Worm (Caenorhabditis elegans) whole organism, L1 larva: ENCODE results near the gene F54B11.4.
A peak's percentile ranks its signal among the peaks of the same experiment; 100 is the strongest.

ENCODE experiments used
- aly-2 ChIP-seq: fragments of 150-350 bp; optimal IDR thresholded peaks from 2 replicates; lab custom pipeline; 2014; ENCODE audit warnings: missing biosample characterization, missing genetic modification characterization
- blmp-1 ChIP-seq: fragments of 150-350 bp; optimal IDR thresholded peaks from 2 replicates; lab custom pipeline; 2014; ENCODE audit warnings: missing biosample characterization, missing genetic modification characterization
- ceh-63 ChIP-seq: fragments of 200-800 bp; sonication (Bioruptor generic); optimal IDR thresholded peaks from 2 replicates; lab custom pipeline; 2018; ENCODE audit warnings: mild to moderate bottlenecking, missing genetic modification characterization, missing compliant biosample characterization
- ceh-8 ChIP-seq: fragments of 200-800 bp; sonication (Bioruptor generic); optimal IDR thresholded peaks from 2 replicates; lab custom pipeline; 2018; ENCODE audit warnings: mild to moderate bottlenecking, missing genetic modification characterization, moderate library complexity, missing compliant biosample characterization
- ceh-82 ChIP-seq, 3 experiments: fragments of 150-350 bp in 1 of 3; sonication (generic microtip) in 2 of 3; optimal IDR thresholded peaks; 2 replicates each; lab custom pipeline; 2014 to 2017; ENCODE audit warnings: missing biosample characterization in 3 of 3, missing genetic modification characterization in 3 of 3
- ceh-88 ChIP-seq: fragments of 200-800 bp; sonication (Bioruptor generic); IDR thresholded peaks from 2 replicates; pipeline ENCODE4 v1.3.6; 2022; ENCODE audit warnings: missing genetic modification characterization, missing compliant biosample characterization
- ceh-90 ChIP-seq: sonication (generic microtip); optimal IDR thresholded peaks from 2 replicates; lab custom pipeline; 2016; ENCODE audit warnings: missing genetic modification characterization, missing compliant biosample characterization
- dsc-1 ChIP-seq: sonication (generic microtip); optimal IDR thresholded peaks from 2 replicates; lab custom pipeline; 2016; ENCODE audit warnings: mild to moderate bottlenecking, missing genetic modification characterization, missing compliant biosample characterization
- efl-1 ChIP-seq, 4 experiments: fragments of 150-350 bp; optimal IDR thresholded peaks in 3 of 4; peaks in 1 of 4; 1 replicate in 1 of 4; 2 replicates in 3 of 4; lab custom pipeline; 2014; ENCODE audit warnings: missing biosample characterization in 2 of 4, missing genetic modification characterization in 2 of 4, missing genetic modification reagents in 2 of 4
- fkh-10 ChIP-seq: sonication (generic microtip); optimal IDR thresholded peaks from 2 replicates; lab custom pipeline; 2017; ENCODE audit warnings: missing biosample characterization, missing genetic modification reagents, missing genetic modification characterization
- fos-1 ChIP-seq: fragments of 150-350 bp; optimal IDR thresholded peaks from 2 replicates; lab custom pipeline; 2014; ENCODE audit warnings: missing biosample characterization, missing genetic modification characterization
- hlh-4 ChIP-seq: sonication (generic microtip); optimal IDR thresholded peaks from 2 replicates; lab custom pipeline; 2016; ENCODE audit warnings: mild to moderate bottlenecking, missing genetic modification characterization, missing compliant biosample characterization
- hpl-2 ChIP-seq: fragments of 150-350 bp; optimal IDR thresholded peaks from 2 replicates; lab custom pipeline; 2014; ENCODE audit warnings: missing biosample characterization, missing genetic modification reagents, missing genetic modification characterization
- jun-1 ChIP-seq: fragments of 150-350 bp; optimal IDR thresholded peaks from 2 replicates; lab custom pipeline; 2014; ENCODE audit warnings: missing biosample characterization, missing genetic modification reagents, missing genetic modification characterization
- lin-13 ChIP-seq: fragments of 150-350 bp; optimal IDR thresholded peaks from 2 replicates; lab custom pipeline; 2014; ENCODE audit warnings: missing biosample characterization, missing genetic modification reagents, missing genetic modification characterization
- lin-14 ChIP-seq: fragments of 200-800 bp; sonication (Bioruptor generic); optimal IDR thresholded peaks from 2 replicates; lab custom pipeline; 2018; ENCODE audit warnings: mild to moderate bottlenecking, missing genetic modification characterization, moderate library complexity, missing compliant biosample characterization
- lsy-2 ChIP-seq, 2 experiments: fragments of 150-350 bp; optimal IDR thresholded peaks; 2 replicates each; lab custom pipeline; 2014; ENCODE audit warnings: missing biosample characterization in 2 of 2, missing genetic modification characterization in 2 of 2
- nhr-19 ChIP-seq: fragments of 200-800 bp; sonication (Bioruptor generic); conservative IDR thresholded peaks from 2 replicates; pipeline ENCODE4 v1.3.6; 2022; ENCODE audit warnings: missing genetic modification characterization, missing compliant biosample characterization
- nhr-20 ChIP-seq: sonication (generic microtip); optimal IDR thresholded peaks from 2 replicates; lab custom pipeline; 2016; ENCODE audit warnings: mild to moderate bottlenecking, missing genetic modification characterization, missing compliant biosample characterization
- nhr-71 ChIP-seq: sonication (generic microtip); optimal IDR thresholded peaks from 2 replicates; lab custom pipeline; 2016; ENCODE audit warnings: mild to moderate bottlenecking, missing genetic modification characterization, moderate library complexity, missing compliant biosample characterization
- nhr-85 ChIP-seq: sonication (generic microtip); peaks from one replicate; lab custom pipeline; 2016; ENCODE audit warnings: missing genetic modification characterization, inconsistent platforms, missing compliant biosample characterization
- rnt-1 ChIP-seq: sonication (generic microtip); optimal IDR thresholded peaks from 2 replicates; lab custom pipeline; 2016; ENCODE audit warnings: mild to moderate bottlenecking, missing genetic modification characterization, moderate library complexity, missing compliant biosample characterization
- snpc-4 ChIP-seq: fragments of 150-350 bp; optimal IDR thresholded peaks from 2 replicates; lab custom pipeline; 2014; ENCODE audit warnings: missing biosample characterization, missing genetic modification characterization
- snu-23 ChIP-seq: sonication (generic microtip); optimal IDR thresholded peaks from 2 replicates; lab custom pipeline; 2016; ENCODE audit warnings: missing genetic modification characterization, missing compliant biosample characterization
- swsn-7 ChIP-seq: sonication (generic microtip); optimal IDR thresholded peaks from 2 replicates; lab custom pipeline; 2016; ENCODE audit warnings: missing genetic modification characterization, missing compliant biosample characterization
- tbx-2 ChIP-seq: sonication (generic microtip); optimal IDR thresholded peaks from 2 replicates; lab custom pipeline; 2016; ENCODE audit warnings: missing genetic modification characterization, missing compliant biosample characterization
- unc-130 ChIP-seq: fragments of 150-350 bp; optimal IDR thresholded peaks from 2 replicates; lab custom pipeline; 2017; ENCODE audit warnings: missing biosample characterization, missing genetic modification characterization, inconsistent platforms
- unc-30 ChIP-seq: sonication (generic microtip); optimal IDR thresholded peaks from 2 replicates; lab custom pipeline; 2017; ENCODE audit warnings: missing biosample characterization, missing genetic modification characterization
- unc-62 ChIP-seq: fragments of 150-350 bp; optimal IDR thresholded peaks from 2 replicates; lab custom pipeline; 2014; ENCODE audit warnings: missing biosample characterization, missing genetic modification reagents, missing genetic modification characterization
- vab-15 ChIP-seq: sonication (generic microtip); optimal IDR thresholded peaks from 2 replicates; lab custom pipeline; 2017; ENCODE audit warnings: missing genotype, mild to moderate bottlenecking, missing genetic modification characterization, missing compliant biosample characterization
- xbp-1 ChIP-seq: sonication (generic microtip); optimal IDR thresholded peaks from 2 replicates; lab custom pipeline; 2016; ENCODE audit warnings: missing genetic modification characterization, missing compliant biosample characterization
- zip-4 ChIP-seq: fragments of 200-800 bp; sonication (Bioruptor generic); optimal IDR thresholded peaks from 2 replicates; lab custom pipeline; 2018; ENCODE audit warnings: mild to moderate bottlenecking, missing genetic modification characterization, moderate library complexity, missing compliant biosample characterization

Gene F54B11.4

ce11 chrX:13615181-13615580 lies 22.7 kb downstream of the F54B11.4 start:
- TF ChIP-seq dsc-1 (tag; lab: Kevin White, UChicago) (peak; percentile 4), ceh-63 (GFP tag; lab: Kevin White, UChicago) (peak; percentile 76), unc-62 (GFP tag; lab: Kevin White, UChicago) (no peak), ceh-82 (tag; optimal IDR thresholded peaks at IDR 0.05; lab: Kevin White, UChicago) (no peak), nhr-85 (tag; lab: Kevin White, UChicago) (no peak), lin-14 (peak; percentile 27), blmp-1 (tag; lab: Kevin White, UChicago) (no peak), unc-30 (tag; lab: Kevin White, UChicago) (no peak)

DNA sequence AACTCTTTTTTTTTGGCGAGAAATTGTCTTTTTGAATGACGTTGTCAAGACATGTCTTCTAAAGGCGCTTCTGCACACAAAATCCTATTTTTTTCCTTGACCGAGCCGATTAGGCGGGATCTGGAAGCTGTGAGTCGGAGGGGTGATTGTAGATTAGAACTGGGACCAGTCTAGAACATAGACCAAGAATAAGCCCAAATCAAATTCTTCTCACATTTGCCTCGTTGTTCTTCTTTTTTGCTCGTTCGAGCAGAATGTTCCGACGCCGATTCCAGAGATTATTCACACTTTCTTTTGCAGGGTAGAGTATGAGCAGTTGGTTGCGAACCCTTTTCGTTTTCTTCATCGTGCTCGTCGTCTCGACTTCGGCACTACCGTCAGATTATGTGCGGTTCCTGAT lies 26.1 kb downstream of the F54B11.4 start, which contains the start of gene nlp-53:
nlp-53 (plus strand) TSS at position 301 of the 400 bp plus-strand sequence.
- TF ChIP-seq hlh-4 (tag; lab: Kevin White, UChicago) = no peak
- TF ChIP-seq nhr-85 (tag; lab: Kevin White, UChicago) = peak; percentile 36
- TF ChIP-seq, all 84 proteins: peak for 1

DNA sequence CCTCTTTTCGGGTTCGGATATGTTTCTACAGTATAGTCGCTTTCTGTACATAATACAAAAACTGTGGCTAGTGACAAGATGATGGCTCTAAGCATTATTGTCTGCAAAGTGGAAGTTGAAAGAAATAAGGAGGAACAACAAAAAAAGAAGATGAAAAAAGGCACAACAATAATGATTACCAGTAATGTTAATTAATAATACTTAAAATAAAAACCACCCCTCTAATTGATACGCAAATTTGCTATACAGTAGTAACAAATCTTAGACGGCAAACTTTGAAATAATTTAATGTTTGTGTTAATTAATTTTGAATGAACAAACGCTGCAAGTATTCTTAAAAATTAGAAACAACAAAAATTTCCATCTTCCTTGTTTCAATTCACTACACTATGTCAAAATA lies 29.2 kb downstream of the F54B11.4 start, which contains the start of gene Y12A6A.1:
Y12A6A.1 (minus strand) TSS at position 101 of the 400 bp plus-strand sequence.
- TF ChIP-seq hlh-4 (tag; lab: Kevin White, UChicago) (no peak), xbp-1 (tag; lab: Kevin White, UChicago) (no peak), efl-1 (optimal IDR thresholded peaks at IDR 0.05; lab: Kevin White, UChicago) (no peak), efl-1 (GFP tag; optimal IDR thresholded peaks at IDR 0.05 in 1 of 2; lab: Kevin White, UChicago) (peak in 1 of 2 experiments; percentile 19), rnt-1 (tag; lab: Kevin White, UChicago) (no peak)

DNA sequence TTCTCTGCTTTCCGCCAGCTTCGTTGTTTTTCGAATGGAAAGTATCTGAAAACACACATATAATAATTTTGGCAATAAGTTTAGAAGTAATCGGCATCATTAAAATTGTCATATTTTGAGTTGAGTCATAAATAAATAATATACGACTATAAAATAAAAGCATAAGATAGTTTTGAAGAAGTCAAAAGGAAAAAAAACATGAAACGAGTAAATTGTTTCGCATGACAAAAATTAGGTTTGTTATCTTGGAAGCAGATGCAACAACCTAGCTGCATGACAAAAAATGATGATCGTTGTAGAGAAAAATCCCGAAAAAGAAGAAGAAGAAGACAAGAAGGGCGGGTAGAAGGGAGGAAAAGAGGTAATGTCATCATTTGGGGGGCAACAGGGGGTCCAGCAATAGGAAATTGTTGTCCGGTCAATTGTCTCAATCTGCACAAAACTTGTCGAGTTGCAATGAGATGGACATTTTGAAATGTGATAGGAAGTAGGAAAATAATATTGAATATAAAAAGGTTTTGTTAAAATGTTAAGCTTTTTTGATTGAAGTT lies 38.7 kb downstream of the F54B11.4 start, which contains the start of gene nlg-1:
nlg-1 (minus strand) TSS at position 51 of the 551 bp plus-strand sequence.
- TF ChIP-seq nhr-20 (tag; lab: Kevin White, UChicago) = no peak
- peak; percentile 78 for TF ChIP-seq fkh-10 (GFP tag; lab: Kevin White, UChicago)
- TF ChIP-seq lin-14 = peak; percentile 74

DNA sequence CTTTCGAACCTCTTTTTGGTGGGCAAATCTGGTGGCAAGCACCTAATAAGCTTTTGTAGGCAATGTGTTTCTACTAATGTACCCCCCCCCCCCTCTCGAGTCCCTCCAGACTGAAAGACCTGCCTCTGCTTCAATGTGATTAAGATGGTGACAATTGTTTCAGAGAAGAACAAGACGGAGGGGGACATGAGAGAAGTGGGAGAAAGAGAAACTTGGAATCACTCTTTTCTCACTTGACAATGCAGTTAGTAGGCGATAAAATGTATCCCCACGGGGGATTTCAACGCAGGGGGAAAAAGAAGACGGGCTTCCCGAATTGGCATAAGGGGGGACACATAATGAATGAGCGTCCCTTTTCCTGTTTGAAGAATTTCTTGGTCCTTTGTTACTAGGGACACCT lies 39.8 kb downstream of the F54B11.4 start:
- no peak for TF ChIP-seq jun-1 (tag; lab: Kevin White, UChicago)
- TF ChIP-seq fos-1 (tag; lab: Kevin White, UChicago) = no peak
- no peak for TF ChIP-seq ceh-90
- TF ChIP-seq ceh-8 (GFP tag; lab: Kevin White, UChicago) = peak; percentile 20
- peak; percentile 59 for TF ChIP-seq lin-14
- peak; percentile 17 for TF ChIP-seq nhr-71 (tag; lab: Kevin White, UChicago)
- TF ChIP-seq, all 84 proteins: peak for 3

- TF ChIP-seq zip-4 = no peak
- TF ChIP-seq snpc-4 = peak; percentile 82
- TF ChIP-seq, all 84 proteins: peak for 1
Measured at ce11 chrX:13633032-13633431, 40.6 kb downstream of the F54B11.4 start.

- TF ChIP-seq lin-13 (GFP tag; lab: Kevin White, UChicago) = no peak
- no peak for TF ChIP-seq ceh-88 (GFP tag; lab: Robert Waterston, UW)
- TF ChIP-seq zip-4 = no peak
- TF ChIP-seq swsn-7 = no peak
- no peak for TF ChIP-seq hpl-2 (GFP tag; lab: Kevin White, UChicago)
- peak; percentile 56 for TF ChIP-seq rnt-1 (tag; lab: Kevin White, UChicago)
- TF ChIP-seq nhr-19 = peak; percentile 33; the same call in 1 of the 2 replicates
- no peak for TF ChIP-seq snpc-4
- peak; percentile 52 for TF ChIP-seq nhr-71 (tag; lab: Kevin White, UChicago)
- no peak for TF ChIP-seq unc-130 (tag; lab: Kevin White, UChicago)
- no peak for TF ChIP-seq tbx-2 (tag; lab: Kevin White, UChicago)
- peak; percentile 13 for TF ChIP-seq snu-23 (GFP tag; lab: Kevin White, UChicago)
- no peak for TF ChIP-seq aly-2 (tag; lab: Kevin White, UChicago)
- TF ChIP-seq lin-14 = peak; percentile 61
- TF ChIP-seq fkh-10 (GFP tag; lab: Kevin White, UChicago) = peak; percentile 65
- TF ChIP-seq vab-15 (tag; lab: Kevin White, UChicago) = no peak
- peak; percentile 2 to 13 for TF ChIP-seq lsy-2 (tag; optimal IDR thresholded peaks at IDR 0.05; lab: Kevin White, UChicago)
- no peak for TF ChIP-seq dsc-1 (tag; lab: Kevin White, UChicago)
- TF ChIP-seq, all 84 proteins: peak for 7
Measured at ce11 chrX:13633876-13634479, 41.5 kb downstream of the F54B11.4 start.
